Worm (Caenorhabditis elegans) whole organism, L1 larva: ENCODE data around the gene F32D8.13.

Experiments used
- C16A3.4 ChIP-seq: fragments of 150-350 bp; optimal IDR thresholded peaks from 2 replicates; lab custom pipeline; 2014; ENCODE audit warnings: missing biosample characterization, missing genetic modification characterization
- C34B4.2 ChIP-seq: sonication (generic microtip); optimal IDR thresholded peaks from 2 replicates; lab custom pipeline; 2017; ENCODE audit warnings: mild to moderate bottlenecking, missing genetic modification characterization, missing compliant biosample characterization
- Y116A8C.19 ChIP-seq: sonication (generic microtip); optimal IDR thresholded peaks from 2 replicates; lab custom pipeline; 2016; ENCODE audit warnings: missing compliant biosample characterization, missing genetic modification characterization, borderline replicate concordance
- alr-1 ChIP-seq: fragments of 200-800 bp; sonication (Bioruptor generic); optimal IDR thresholded peaks from 2 replicates; lab custom pipeline; 2018; ENCODE audit warnings: borderline replicate concordance, mild to moderate bottlenecking, missing genetic modification characterization, missing compliant biosample characterization
- blmp-1 ChIP-seq: fragments of 150-350 bp; optimal IDR thresholded peaks from 2 replicates; lab custom pipeline; 2014; ENCODE audit warnings: missing biosample characterization, missing genetic modification characterization
- ceh-88 ChIP-seq: fragments of 200-800 bp; sonication (Bioruptor generic); IDR thresholded peaks from 2 replicates; pipeline ENCODE4 v1.3.6; 2022; ENCODE audit warnings: missing genetic modification characterization, missing compliant biosample characterization
- ces-1 ChIP-seq: fragments of 150-350 bp; optimal IDR thresholded peaks from 2 replicates; lab custom pipeline; 2014; ENCODE audit warnings: missing biosample characterization, missing genetic modification reagents, missing genetic modification characterization
- dsc-1 ChIP-seq: sonication (generic microtip); optimal IDR thresholded peaks from 2 replicates; lab custom pipeline; 2016; ENCODE audit warnings: mild to moderate bottlenecking, missing genetic modification characterization, missing compliant biosample characterization
- efl-3 ChIP-seq: fragments of 200-800 bp; sonication (Bioruptor generic); optimal IDR thresholded peaks from 2 replicates; lab custom pipeline; 2018; ENCODE audit warnings: mild to moderate bottlenecking, missing genetic modification characterization, missing compliant biosample characterization
- elt-3 ChIP-seq, 6 experiments: fragments of 150-350 bp in 1 of 6; sonication (generic microtip); optimal IDR thresholded peaks; 2 replicates each; lab custom pipeline; 2017 to 2018; ENCODE audit warnings: missing biosample characterization in 6 of 6, missing genetic modification characterization in 6 of 6, inconsistent platforms in 1 of 6
- fkh-4 ChIP-seq: sonication (generic microtip); optimal IDR thresholded peaks from 2 replicates; lab custom pipeline; 2016; ENCODE audit warnings: missing compliant biosample characterization, missing genetic modification characterization, borderline replicate concordance
- grh-1 ChIP-seq: fragments of 200-800 bp; sonication (Bioruptor generic); IDR thresholded peaks from 2 replicates; pipeline ENCODE4 v1.3.6; 2022; ENCODE audit warnings: missing genetic modification reagents, missing genetic modification characterization, missing compliant biosample characterization
- hlh-17 ChIP-seq: fragments of 200-800 bp; sonication (Bioruptor generic); optimal IDR thresholded peaks from 2 replicates; lab custom pipeline; 2018; ENCODE audit warnings: missing genetic modification characterization, mild to moderate bottlenecking, missing compliant biosample characterization, moderate library complexity, borderline replicate concordance
- lin-14 ChIP-seq: fragments of 200-800 bp; sonication (Bioruptor generic); optimal IDR thresholded peaks from 2 replicates; lab custom pipeline; 2018; ENCODE audit warnings: mild to moderate bottlenecking, missing genetic modification characterization, moderate library complexity, missing compliant biosample characterization
- lin-35 ChIP-seq, 2 experiments: fragments of 150-350 bp; optimal IDR thresholded peaks; 2 replicates each; lab custom pipeline; 2014; ENCODE audit warnings: missing biosample characterization in 2 of 2, missing genetic modification characterization in 2 of 2, missing genetic modification reagents in 2 of 2
- lin-39 ChIP-seq: fragments of 150-350 bp; optimal IDR thresholded peaks from 2 replicates; lab custom pipeline; 2014; ENCODE audit warnings: missing biosample characterization, missing genetic modification reagents, missing genetic modification characterization
- lir-3 ChIP-seq: sonication (generic microtip); optimal IDR thresholded peaks from 2 replicates; lab custom pipeline; 2016; ENCODE audit warnings: mild to moderate bottlenecking, missing genetic modification characterization, moderate library complexity, missing compliant biosample characterization; ENCODE audit not compliant: poor library complexity
- mab-9 ChIP-seq: fragments of 200-800 bp; sonication (Bioruptor generic); IDR thresholded peaks from 2 replicates; pipeline ENCODE4 v1.3.6; 2022; ENCODE audit warnings: missing genetic modification reagents, missing genetic modification characterization, missing compliant biosample characterization
- mef-2 ChIP-seq: fragments of 150-350 bp; optimal IDR thresholded peaks from 2 replicates; lab custom pipeline; 2014; ENCODE audit warnings: missing biosample characterization, missing genetic modification characterization
- nhr-11 ChIP-seq: fragments of 150-350 bp; optimal IDR thresholded peaks from 2 replicates; lab custom pipeline; 2014; ENCODE audit warnings: missing biosample characterization, missing genetic modification characterization
- nhr-12 ChIP-seq: sonication (generic microtip); optimal IDR thresholded peaks from 2 replicates; lab custom pipeline; 2017; ENCODE audit warnings: missing biosample characterization, missing genetic modification characterization
- nhr-237 ChIP-seq: fragments of 150-350 bp; optimal IDR thresholded peaks from 2 replicates; lab custom pipeline; 2014; ENCODE audit warnings: missing biosample characterization, missing genetic modification characterization
- nhr-28 ChIP-seq: fragments of 150-350 bp; optimal IDR thresholded peaks from 2 replicates; lab custom pipeline; 2014; ENCODE audit warnings: missing biosample characterization, missing genetic modification characterization
- nhr-76 ChIP-seq: sonication (generic microtip); optimal IDR thresholded peaks from 2 replicates; lab custom pipeline; 2017; ENCODE audit warnings: missing biosample characterization, missing genetic modification characterization
- nhr-84 ChIP-seq: sonication (generic microtip); optimal IDR thresholded peaks from 2 replicates; lab custom pipeline; 2017; ENCODE audit warnings: missing biosample characterization, missing genetic modification characterization
- nhr-85 ChIP-seq: sonication (generic microtip); peaks from one replicate; lab custom pipeline; 2016; ENCODE audit warnings: missing genetic modification characterization, inconsistent platforms, missing compliant biosample characterization
- pag-3 ChIP-seq: sonication (generic microtip); optimal IDR thresholded peaks from 2 replicates; lab custom pipeline; 2017; ENCODE audit warnings: missing genetic modification characterization, mild to moderate bottlenecking, missing compliant biosample characterization, antibody characterized with exemption, borderline replicate concordance; ENCODE audit not compliant: insufficient read depth
- pax-3 ChIP-seq: fragments of 200-800 bp; sonication (Bioruptor generic); optimal IDR thresholded peaks from 2 replicates; lab custom pipeline; 2018; ENCODE audit warnings: mild to moderate bottlenecking, missing genetic modification characterization, moderate library complexity, missing compliant biosample characterization
- rnt-1 ChIP-seq: sonication (generic microtip); optimal IDR thresholded peaks from 2 replicates; lab custom pipeline; 2016; ENCODE audit warnings: mild to moderate bottlenecking, missing genetic modification characterization, moderate library complexity, missing compliant biosample characterization
- skn-1 ChIP-seq: fragments of 150-350 bp; optimal IDR thresholded peaks from 2 replicates; lab custom pipeline; 2014; ENCODE audit warnings: missing biosample characterization, missing genetic modification characterization
- snpc-4 ChIP-seq: fragments of 150-350 bp; optimal IDR thresholded peaks from 2 replicates; lab custom pipeline; 2014; ENCODE audit warnings: missing biosample characterization, missing genetic modification characterization
- sup-37 ChIP-seq: fragments of 200-800 bp; sonication (Bioruptor generic); optimal IDR thresholded peaks from 2 replicates; lab custom pipeline; 2018; ENCODE audit warnings: mild to moderate bottlenecking, missing genetic modification characterization, missing compliant biosample characterization
- swsn-7 ChIP-seq: sonication (generic microtip); optimal IDR thresholded peaks from 2 replicates; lab custom pipeline; 2016; ENCODE audit warnings: missing genetic modification characterization, missing compliant biosample characterization
- tbx-2 ChIP-seq: sonication (generic microtip); optimal IDR thresholded peaks from 2 replicates; lab custom pipeline; 2016; ENCODE audit warnings: missing genetic modification characterization, missing compliant biosample characterization
- tlp-1 ChIP-seq: fragments of 150-350 bp; optimal IDR thresholded peaks from 2 replicates; lab custom pipeline; 2014; ENCODE audit warnings: missing biosample characterization, missing genetic modification characterization
- unc-30 ChIP-seq: sonication (generic microtip); optimal IDR thresholded peaks from 2 replicates; lab custom pipeline; 2017; ENCODE audit warnings: missing biosample characterization, missing genetic modification characterization
- unc-86 ChIP-seq: sonication (generic microtip); optimal IDR thresholded peaks from 2 replicates; lab custom pipeline; 2016; ENCODE audit warnings: missing genetic modification characterization, missing compliant biosample characterization
- unc-98 ChIP-seq: fragments of 200-800 bp; sonication (Bioruptor generic); IDR thresholded peaks from 2 replicates; pipeline ENCODE4 v1.3.6; 2022; ENCODE audit warnings: missing genetic modification characterization, missing compliant biosample characterization
- xbp-1 ChIP-seq: sonication (generic microtip); optimal IDR thresholded peaks from 2 replicates; lab custom pipeline; 2016; ENCODE audit warnings: missing genetic modification characterization, missing compliant biosample characterization
- zip-4 ChIP-seq: fragments of 200-800 bp; sonication (Bioruptor generic); optimal IDR thresholded peaks from 2 replicates; lab custom pipeline; 2018; ENCODE audit warnings: mild to moderate bottlenecking, missing genetic modification characterization, moderate library complexity, missing compliant biosample characterization
- ztf-11 ChIP-seq, 2 experiments: sonication (generic microtip); optimal IDR thresholded peaks; 2 replicates each; lab custom pipeline; 2016 to 2017; ENCODE audit warnings: missing genetic modification characterization in 2 of 2, missing biosample characterization in 1 of 2, missing compliant biosample characterization in 1 of 2
- ztf-4 ChIP-seq: fragments of 150-350 bp; optimal IDR thresholded peaks from 2 replicates; lab custom pipeline; 2014; ENCODE audit warnings: missing biosample characterization, missing genetic modification characterization

Gene F32D8.13

DNA sequence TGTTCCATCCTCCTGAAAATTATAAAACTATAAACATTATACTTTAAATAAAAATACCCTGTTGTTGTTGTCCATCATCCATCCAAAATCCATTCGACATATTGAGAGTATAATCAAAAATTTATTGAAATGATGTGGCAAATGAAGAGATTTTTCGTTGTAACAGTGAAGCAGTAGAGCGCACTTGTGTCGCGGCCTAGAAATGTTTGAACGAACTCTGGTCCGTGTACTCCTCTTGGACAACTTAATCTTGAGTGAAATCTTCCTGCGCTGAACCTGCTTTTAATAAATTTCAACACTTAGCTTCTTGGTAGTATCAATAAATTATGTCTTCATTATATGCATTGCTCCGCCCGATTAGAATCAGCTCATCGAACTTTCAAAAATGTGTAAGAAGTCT is 1.7 kb downstream of the F32D8.13 start, which contains the start of the genes F32D8.14 and F32D8.5 (continued):
- TF ChIP-seq lin-35 (GFP tag; optimal IDR thresholded peaks at IDR 0.05; lab: Kevin White, UChicago) (peak; percentile 85 to 88), efl-3 (GFP tag; lab: Kevin White, UChicago) (no peak), nhr-76 (tag; lab: Kevin White, UChicago) (no peak), nhr-85 (peak; percentile 93), ces-1 (no peak), ztf-4 (peak; percentile 82), grh-1 (GFP tag; lab: Robert Waterston, UW) (peak; percentile 16; the same call in 1 of the 2 replicates), C34B4.2 (tag; lab: Kevin White, UChicago) (no peak), mef-2 (tag; lab: Kevin White, UChicago) (no peak), unc-98 (GFP tag; lab: Robert Waterston, UW) (peak; percentile 33; the same call in 1 of the 2 replicates), elt-3 (tag; optimal IDR thresholded peaks at IDR 0.05; lab: Kevin White, UChicago) (peak in 1 of 6 experiments; percentile 77), lin-39 (tag; lab: Kevin White, UChicago) (no peak), zip-4 (GFP tag; lab: Kevin White, UChicago) (peak; percentile 9), dsc-1 (tag; lab: Kevin White, UChicago) (peak; percentile 90), nhr-12 (no peak), unc-30 (tag; lab: Kevin White, UChicago) (no peak), ceh-88 (GFP tag; lab: Robert Waterston, UW) (no peak; the same call in 1 of the 2 replicates), hlh-17 (GFP tag; lab: Kevin White, UChicago) (no peak), mab-9 (GFP tag; lab: Robert Waterston, UW) (peak; percentile 46; the same call in 1 of the 2 replicates), tlp-1 (tag; lab: Kevin White, UChicago) (no peak), Y116A8C.19 (tag; lab: Kevin White, UChicago) (peak; percentile 60), C16A3.4 (tag; lab: Kevin White, UChicago) (peak; percentile 88), fkh-4 (tag; lab: Kevin White, UChicago) (peak; percentile 80), pag-3 (tag; lab: Kevin White, UChicago) (no peak), tbx-2 (tag; lab: Kevin White, UChicago) (peak; percentile 90), snpc-4 (tag; lab: Kevin White, UChicago) (peak; percentile 51), nhr-237 (tag; lab: Kevin White, UChicago) (peak; percentile 27), nhr-28 (tag; lab: Kevin White, UChicago) (no peak), alr-1 (tag; lab: Kevin White, UChicago) (no peak), nhr-84 (tag; lab: Kevin White, UChicago) (no peak), lir-3 (tag; lab: Kevin White, UChicago) (peak; percentile 96), rnt-1 (peak; percentile 98), skn-1 (tag; lab: Kevin White, UChicago) (peak; percentile 79), sup-37 (GFP tag; lab: Kevin White, UChicago) (peak; percentile 16), xbp-1 (tag; lab: Kevin White, UChicago) (peak; percentile 88), unc-86 (peak; percentile 84), nhr-11 (tag; lab: Kevin White, UChicago) (no peak), ztf-11 (tag; optimal IDR thresholded peaks at IDR 0.05; lab: Kevin White, UChicago) (peak in 1 of 2 experiments; percentile 86), lin-14 (GFP tag; lab: Kevin White, UChicago) (peak; percentile 93), pax-3 (peak; percentile 79), blmp-1 (tag; lab: Kevin White, UChicago) (peak; percentile 68), swsn-7 (peak; percentile 91)
